Worm (Caenorhabditis elegans): Measurements from ENCODE around the gene mrpl-10.

ce11 chrII:8321244-8321643 is 42.9 kb upstream of the mrpl-10 start, which contains the start of gene shw-1:
- TF ChIP-seq M03D4.4 (tag; optimal IDR thresholded peaks at IDR 0.05) (no peak), hlh-1 (tag; optimal IDR thresholded peaks at IDR 0.05) (no peak), ztf-11 (tag; optimal IDR thresholded peaks at IDR 0.05) (no peak), blmp-1 (tag; optimal IDR thresholded peaks at IDR 0.05) (no peak), lsy-2 (tag; optimal IDR thresholded peaks at IDR 0.05) (no peak), elt-3 (tag; optimal IDR thresholded peaks at IDR 0.05) (no peak), ces-1 (GFP tag; optimal IDR thresholded peaks at IDR 0.05) (no peak), ham-2 (GFP tag; optimal IDR thresholded peaks at IDR 0.05) (no peak), sptf-1 (tag; optimal IDR thresholded peaks at IDR 0.05) (no peak), mep-1 (tag; optimal IDR thresholded peaks at IDR 0.05) (no peak), pha-4 (tag; optimal IDR thresholded peaks at IDR 0.05) (no peak), elt-1 (tag; optimal IDR thresholded peaks at IDR 0.05; ENCODE audit: borderline replicate concordance, insufficient read depth) (no peak), nhr-28 (tag; optimal IDR thresholded peaks at IDR 0.05) (no peak)

Data from whole organism, mixed stage, embryonic.